Worm (Caenorhabditis elegans) whole organism, L2 larva: ENCODE results near the gene str-220.
A peak's percentile ranks its signal among the peaks of the same experiment; 100 is the strongest.

ENCODE experiments used
- R02D3.7 ChIP-seq: fragments of 150-350 bp; optimal IDR thresholded peaks from 2 replicates; lab custom pipeline; 2014; ENCODE audit warnings: missing biosample characterization, missing genetic modification characterization
- elt-1 ChIP-seq: fragments of 150-350 bp; optimal IDR thresholded peaks from 2 replicates; lab custom pipeline; 2014; ENCODE audit warnings: missing biosample characterization, missing genetic modification characterization
- fos-1 ChIP-seq: fragments of 150-350 bp; optimal IDR thresholded peaks from 2 replicates; lab custom pipeline; 2014; ENCODE audit warnings: missing biosample characterization, missing genetic modification characterization
- gmeb-1 ChIP-seq: fragments of 150-350 bp; optimal IDR thresholded peaks from 2 replicates; lab custom pipeline; 2014; ENCODE audit warnings: missing biosample characterization, missing genetic modification characterization
- nhr-12 ChIP-seq: fragments of 150-350 bp; optimal IDR thresholded peaks from 2 replicates; lab custom pipeline; 2014; ENCODE audit warnings: missing biosample characterization, missing genetic modification characterization
- nhr-129 ChIP-seq: fragments of 150-350 bp; optimal IDR thresholded peaks from 2 replicates; lab custom pipeline; 2014; ENCODE audit warnings: missing biosample characterization, missing genetic modification characterization
- nhr-23 ChIP-seq: fragments of 150-350 bp; optimal IDR thresholded peaks from 2 replicates; lab custom pipeline; 2014; ENCODE audit warnings: missing biosample characterization, missing genetic modification reagents, missing genetic modification characterization
- nhr-25 ChIP-seq: fragments of 150-350 bp; sonication (generic microtip); optimal IDR thresholded peaks from 3 replicates; lab custom pipeline; 2014; ENCODE audit warnings: missing biosample characterization, missing genetic modification characterization
- peb-1 ChIP-seq: fragments of 150-350 bp; optimal IDR thresholded peaks from 2 replicates; lab custom pipeline; 2014; ENCODE audit warnings: missing biosample characterization, missing genetic modification characterization
- sma-3 ChIP-seq: sonication (generic microtip); optimal IDR thresholded peaks from 2 replicates; lab custom pipeline; 2016; ENCODE audit warnings: missing genetic modification reagents, missing genetic modification characterization, missing compliant biosample characterization
- unc-62 ChIP-seq: fragments of 150-350 bp; optimal IDR thresholded peaks from 2 replicates; lab custom pipeline; 2014; ENCODE audit warnings: missing biosample characterization, missing genetic modification reagents, missing genetic modification characterization
- ztf-11 ChIP-seq: sonication (generic microtip); optimal IDR thresholded peaks from 2 replicates; lab custom pipeline; 2017; ENCODE audit warnings: missing biosample characterization, missing genetic modification characterization
- ztf-4 ChIP-seq: fragments of 150-350 bp; optimal IDR thresholded peaks from 2 replicates; lab custom pipeline; 2014; ENCODE audit warnings: missing biosample characterization, missing genetic modification characterization

str-220 gene

DNA sequence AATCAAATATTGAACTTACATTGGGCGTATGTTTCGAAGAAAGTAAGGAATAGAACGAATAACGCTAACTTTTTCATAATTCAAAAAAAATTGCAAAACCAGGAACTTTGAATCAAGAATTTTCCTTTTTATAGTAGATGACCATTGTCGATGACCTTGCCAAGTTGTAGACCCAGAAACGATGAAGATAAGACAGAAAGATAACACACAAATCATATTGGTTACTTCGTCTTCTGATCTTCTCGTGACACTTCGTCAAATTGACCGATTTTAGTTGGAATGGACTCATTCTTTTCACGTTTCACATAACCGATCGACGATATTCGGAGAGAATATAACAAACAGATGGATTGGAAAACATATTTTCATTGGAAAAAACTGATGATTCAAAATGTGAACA, 39.3 kb downstream of the str-220 start, which contains the start of gene grsp-3 (continued):
- TF ChIP-seq ztf-4 (tag; lab: Kevin White, UChicago) (no peak), nhr-23 (tag; lab: Kevin White, UChicago) (no peak), R02D3.7 (tag; lab: Kevin White, UChicago) (no peak), elt-1 (tag; lab: Kevin White, UChicago) (no peak), gmeb-1 (no peak), ztf-11 (tag; lab: Kevin White, UChicago) (no peak), nhr-129 (peak; percentile 37), unc-62 (GFP tag; lab: Kevin White, UChicago) (no peak), sma-3 (GFP tag; lab: Kevin White, UChicago) (peak; percentile 74), nhr-25 (tag; lab: Kevin White, UChicago) (peak; percentile 72)

DNA sequence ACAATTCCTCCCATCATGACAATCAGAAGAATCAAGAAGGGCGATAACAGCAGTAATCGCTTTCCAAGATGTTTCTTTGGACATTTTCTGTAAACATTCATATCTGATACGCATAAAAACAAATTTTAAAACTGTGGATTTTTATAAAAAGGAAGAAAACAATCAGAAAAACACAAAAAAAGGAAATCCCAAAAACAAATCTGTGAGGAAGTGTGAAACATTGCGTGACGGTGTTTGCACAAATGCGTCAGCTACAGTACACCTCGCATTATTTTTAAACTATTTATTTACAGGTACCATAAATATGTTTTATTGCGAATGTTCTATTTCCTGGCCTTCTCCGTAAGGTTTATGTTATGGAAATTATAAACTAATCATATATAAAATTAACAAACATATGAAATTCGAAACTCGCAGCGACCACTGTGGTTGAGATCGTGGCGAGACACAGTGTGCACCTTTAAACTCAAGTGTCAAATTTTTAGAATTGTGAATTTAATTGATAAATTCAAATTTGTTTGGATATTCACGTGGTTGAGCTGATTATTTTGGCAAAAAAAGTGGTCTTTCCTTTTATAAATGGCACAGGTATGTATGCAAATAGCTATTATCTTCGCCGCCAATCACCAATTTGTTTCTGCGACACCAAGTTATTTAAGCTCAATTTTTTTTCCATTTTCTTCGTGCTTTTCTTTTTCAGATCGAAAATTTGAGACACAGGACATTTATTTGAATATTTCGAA, 49.6 kb downstream of the str-220 start, which contains the start of the genes C34D4.10 and str-48:
C34D4.10 (minus strand) TSS at position 101 of the 743 bp plus-strand sequence.
str-48 (plus strand) TSS at position 693 of the 743 bp plus-strand sequence.
- no peak for TF ChIP-seq ztf-4 (tag; lab: Kevin White, UChicago)
- TF ChIP-seq fos-1, result no peak
- TF ChIP-seq nhr-23 (tag; lab: Kevin White, UChicago), result no peak
- TF ChIP-seq peb-1 (tag; lab: Kevin White, UChicago), result no peak
- TF ChIP-seq nhr-12 (tag; lab: Kevin White, UChicago), result no peak
- no peak for TF ChIP-seq elt-1 (tag; lab: Kevin White, UChicago)
